Worm (Caenorhabditis elegans): ENCODE measurements around the gene sel-8.
A peak's percentile ranks its signal among the peaks of the same experiment; 100 is the strongest.

sel-8 gene

DNA sequence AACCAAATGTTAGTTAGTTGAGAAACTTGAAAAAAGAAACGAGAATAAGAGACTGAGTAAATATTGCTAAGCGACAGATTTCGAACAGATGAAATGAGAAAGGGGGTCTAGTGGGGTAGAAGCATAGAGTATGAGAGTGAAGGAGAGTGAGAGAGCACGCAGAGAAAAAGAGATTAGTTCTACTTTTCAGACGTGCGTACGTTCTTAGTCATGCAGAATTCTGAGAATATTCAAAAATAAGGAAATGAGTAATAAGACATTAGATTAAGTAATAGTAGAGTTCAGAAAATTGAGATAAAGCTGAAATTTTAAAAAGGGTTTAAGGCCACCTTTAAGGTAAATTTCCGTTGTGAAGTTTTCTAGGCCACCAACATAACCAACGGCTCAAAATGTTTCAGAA is 44.0 kb upstream of the sel-8 start (continued):
- TF ChIP-seq nhr-71 (tag; optimal IDR thresholded peaks at IDR 0.05) = peak; percentile 59
- no peak for TF ChIP-seq sptf-1 (tag; optimal IDR thresholded peaks at IDR 0.05)
- no peak for TF ChIP-seq snpc-4 (tag; optimal IDR thresholded peaks at IDR 0.05)
- TF ChIP-seq elt-2 (tag; optimal IDR thresholded peaks at IDR 0.05) = no peak
- peak; percentile 90 for TF ChIP-seq dsc-1 (tag; optimal IDR thresholded peaks at IDR 0.05)
- no peak for TF ChIP-seq sox-4 (tag; optimal IDR thresholded peaks at IDR 0.05)
- TF ChIP-seq nhr-28 (tag; optimal IDR thresholded peaks at IDR 0.05) = no peak
- TF ChIP-seq blmp-1 (tag; optimal IDR thresholded peaks at IDR 0.05) = no peak
- no peak for TF ChIP-seq fos-1 (tag; optimal IDR thresholded peaks at IDR 0.05)
- no peak for TF ChIP-seq irx-1 (tag; optimal IDR thresholded peaks at IDR 0.05)
- TF ChIP-seq pag-3 (tag; optimal IDR thresholded peaks at IDR 0.05; ENCODE audit: borderline replicate concordance, insufficient read depth) = no peak
- no peak for TF ChIP-seq nhr-85 (tag)
- no peak for TF ChIP-seq jun-1 (tag; optimal IDR thresholded peaks at IDR 0.05)
- no peak for TF ChIP-seq nhr-84 (tag; optimal IDR thresholded peaks at IDR 0.05)

DNA sequence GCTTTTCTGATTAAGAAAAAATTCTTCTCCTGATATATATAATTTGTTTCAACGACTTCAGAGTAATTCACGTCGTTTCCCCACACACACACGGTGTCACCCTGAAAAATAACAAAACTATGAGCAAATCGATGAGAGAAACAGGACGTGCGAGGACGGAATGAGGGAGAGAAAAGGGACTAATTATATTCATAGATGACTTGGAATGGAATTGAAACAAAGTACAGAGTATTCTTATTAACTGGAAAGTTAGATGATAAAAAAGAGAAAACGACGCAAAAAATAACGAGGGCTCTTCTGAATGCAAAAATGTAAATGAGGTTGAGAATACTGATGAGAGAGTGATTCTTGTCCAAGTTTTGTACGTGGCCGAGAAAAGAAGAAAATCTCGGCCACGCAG is 43.4 kb upstream of the sel-8 start, which contains the start of gene C46F11.6:
TSS of gene C46F11.6 (minus strand) at position 101 of the 400 bp plus-strand sequence.
- TF ChIP-seq C04F5.9 (tag; optimal IDR thresholded peaks at IDR 0.05) = no peak
- no peak for TF ChIP-seq lin-39 (tag; optimal IDR thresholded peaks at IDR 0.05)
- no peak for TF ChIP-seq nhr-237 (tag; optimal IDR thresholded peaks at IDR 0.05)
- TF ChIP-seq lin-15B (tag; optimal IDR thresholded peaks at IDR 0.05) = no peak
- TF ChIP-seq aha-1 (tag; optimal IDR thresholded peaks at IDR 0.05) = no peak
- no peak for TF ChIP-seq unc-130 (tag; optimal IDR thresholded peaks at IDR 0.05)
- no peak for TF ChIP-seq sptf-1 (tag; optimal IDR thresholded peaks at IDR 0.05)
- no peak for TF ChIP-seq hlh-4 (tag; optimal IDR thresholded peaks at IDR 0.05)
- TF ChIP-seq sox-4 (tag; optimal IDR thresholded peaks at IDR 0.05) = no peak
- no peak for TF ChIP-seq unc-86 (tag; optimal IDR thresholded peaks at IDR 0.05)
- no peak for TF ChIP-seq ceh-8 (GFP tag; optimal IDR thresholded peaks at IDR 0.05)
- TF ChIP-seq ces-1 (GFP tag; optimal IDR thresholded peaks at IDR 0.05) = no peak
- no peak for TF ChIP-seq pqm-1 (tag; optimal IDR thresholded peaks at IDR 0.05)
- TF ChIP-seq unc-62 (GFP tag; optimal IDR thresholded peaks at IDR 0.05) = no peak

DNA sequence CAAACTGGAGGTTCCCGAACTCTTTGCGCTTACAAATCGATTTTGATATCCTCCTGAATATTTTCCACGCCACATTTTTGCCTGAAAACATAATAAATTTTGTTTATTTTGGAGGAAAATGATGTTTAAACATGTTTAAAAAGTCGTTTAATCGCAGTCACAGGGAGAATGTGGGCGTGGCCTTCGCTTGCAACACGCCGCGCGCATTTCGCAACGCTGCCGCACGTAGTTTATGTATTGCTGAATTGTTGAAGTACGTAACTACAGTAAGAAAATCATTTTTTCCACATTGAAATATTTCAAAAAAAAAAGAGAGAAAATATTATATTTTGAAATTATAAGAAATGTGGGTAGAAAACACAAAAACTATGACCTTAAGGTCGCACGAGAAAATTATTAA is 37.3 kb upstream of the sel-8 start, which contains the start of gene C46F11.4:
TSS of gene C46F11.4 (minus strand) at position 81 of the 400 bp plus-strand sequence.
- TF ChIP-seq C04F5.9 (tag; optimal IDR thresholded peaks at IDR 0.05) (no peak), nhr-11 (tag; optimal IDR thresholded peaks at IDR 0.05) (no peak), elt-3 (tag; optimal IDR thresholded peaks at IDR 0.05) (peak in 1 of 6 experiments; percentile 25), jun-1 (tag; optimal IDR thresholded peaks at IDR 0.05) (no peak), ztf-11 (tag; optimal IDR thresholded peaks at IDR 0.05) (no peak), blmp-1 (tag; optimal IDR thresholded peaks at IDR 0.05) (peak; percentile 3), lin-13 (GFP tag; optimal IDR thresholded peaks at IDR 0.05) (no peak), lin-15B (tag; optimal IDR thresholded peaks at IDR 0.05) (peak; percentile 3), pqm-1 (tag; optimal IDR thresholded peaks at IDR 0.05) (no peak), nhr-47 (tag; optimal IDR thresholded peaks at IDR 0.05) (peak; percentile 49), mep-1 (tag; optimal IDR thresholded peaks at IDR 0.05) (peak; percentile 52), lsy-2 (tag; optimal IDR thresholded peaks at IDR 0.05) (peak; percentile 45 to 63), aha-1 (tag; optimal IDR thresholded peaks at IDR 0.05) (no peak), unc-130 (tag; optimal IDR thresholded peaks at IDR 0.05) (peak; percentile 23), Y116A8C.19 (tag; optimal IDR thresholded peaks at IDR 0.05; ENCODE audit: borderline replicate concordance) (no peak), dpl-1 (GFP tag; optimal IDR thresholded peaks at IDR 0.05) (peak in 2 of 3 experiments; percentile 36 to 41), lir-3 (tag; optimal IDR thresholded peaks at IDR 0.05; ENCODE audit: poor library complexity) (no peak), nhr-90 (tag; optimal IDR thresholded peaks at IDR 0.05; ENCODE audit: poor library complexity) (peak; percentile 62), sox-4 (tag; optimal IDR thresholded peaks at IDR 0.05) (no peak), ztf-4 (tag; optimal IDR thresholded peaks at IDR 0.05) (no peak), ceh-90 (tag; optimal IDR thresholded peaks at IDR 0.05) (no peak), nhr-77 (tag; optimal IDR thresholded peaks at IDR 0.05) (no peak), fkh-10 (GFP tag; optimal IDR thresholded peaks at IDR 0.05) (no peak), unc-30 (tag; optimal IDR thresholded peaks at IDR 0.05) (no peak), ceh-88 (GFP tag; IDR thresholded peaks at IDR 0.05) (no peak), nhr-20 (tag; optimal IDR thresholded peaks at IDR 0.05) (peak; percentile 54), xbp-1 (tag; optimal IDR thresholded peaks at IDR 0.05) (peak; percentile 44), mdl-1 (tag; optimal IDR thresholded peaks at IDR 0.05) (no peak), egl-13 (tag; optimal IDR thresholded peaks at IDR 0.05) (peak; percentile 2), sptf-1 (tag; optimal IDR thresholded peaks at IDR 0.05) (no peak), nhr-85 (tag) (peak; percentile 41), hlh-4 (tag; optimal IDR thresholded peaks at IDR 0.05) (no peak), fos-1 (tag; optimal IDR thresholded peaks at IDR 0.05) (no peak), ces-1 (GFP tag; optimal IDR thresholded peaks at IDR 0.05) (no peak), egl-27 (tag; optimal IDR thresholded peaks at IDR 0.05) (no peak)
